Fruit fly (Drosophila melanogaster): ENCODE results near the gene stg.

stg gene

dm6 chr3R:29214982-29215533 is 40.5 kb downstream of the stg start:
- no peak for TF ChIP-seq tj (GFP tag; optimal IDR thresholded peaks at IDR 0.05)
- TF ChIP-seq CG33017 (tag; optimal IDR thresholded peaks at IDR 0.05), result peak; percentile 50
- no peak for TF ChIP-seq cnc (optimal IDR thresholded peaks at IDR 0.05)
- TF ChIP-seq pad (GFP tag; optimal IDR thresholded peaks at IDR 0.05), result peak; percentile 94
- peak; percentile 10 for TF ChIP-seq CG7101 (tag; optimal IDR thresholded peaks at IDR 0.05)
- TF ChIP-seq kay (GFP tag; ENCODE audit: borderline replicate concordance), result peak; percentile 97
- no peak for TF ChIP-seq toe (GFP tag; optimal IDR thresholded peaks at IDR 0.05)
- TF ChIP-seq CG14711 (tag; optimal IDR thresholded peaks at IDR 0.05), result peak; percentile 43
- no peak for TF ChIP-seq CG1620 (GFP tag; optimal IDR thresholded peaks at IDR 0.05)
- no peak for TF ChIP-seq Crg-1 (GFP tag; optimal IDR thresholded peaks at IDR 0.05)
- TF ChIP-seq Mnt (GFP tag; optimal IDR thresholded peaks at IDR 0.05), result peak; percentile 38
- peak; percentile 2 for TF ChIP-seq bab1 (GFP tag; optimal IDR thresholded peaks at IDR 0.05)
- no peak for TF ChIP-seq Hr96 (GFP tag; optimal IDR thresholded peaks at IDR 0.05)
- peak; percentile 72 for TF ChIP-seq ovo (GFP tag; optimal IDR thresholded peaks at IDR 0.05)
- TF ChIP-seq CG5204 (GFP tag; optimal IDR thresholded peaks at IDR 0.05), result no peak
- TF ChIP-seq Clk (GFP tag; optimal IDR thresholded peaks at IDR 0.05), result no peak
- TF ChIP-seq CG7045 (GFP tag; optimal IDR thresholded peaks at IDR 0.05), result peak; percentile 27
- peak; percentile 72 for TF ChIP-seq cic (GFP tag; optimal IDR thresholded peaks at IDR 0.05)
- no peak for TF ChIP-seq CG11617 (GFP tag; optimal IDR thresholded peaks at IDR 0.05)
- peak; percentile 31 for TF ChIP-seq CG12768 (GFP tag; optimal IDR thresholded peaks at IDR 0.05)

- peak; percentile 100 for TF ChIP-seq CG14711 (tag; optimal IDR thresholded peaks at IDR 0.05)
- TF ChIP-seq bab1 (GFP tag; optimal IDR thresholded peaks at IDR 0.05), result peak; percentile 100
- TF ChIP-seq CG11617 (GFP tag; optimal IDR thresholded peaks at IDR 0.05), result peak; percentile 99
- TF ChIP-seq CG7101 (tag; optimal IDR thresholded peaks at IDR 0.05), result peak; percentile 100
- TF ChIP-seq toe (GFP tag; optimal IDR thresholded peaks at IDR 0.05), result peak; percentile 99
- no peak for TF ChIP-seq cnc (optimal IDR thresholded peaks at IDR 0.05)
- TF ChIP-seq pad (GFP tag; optimal IDR thresholded peaks at IDR 0.05), result peak; percentile 95
- peak; percentile 99 for TF ChIP-seq Crg-1 (GFP tag; optimal IDR thresholded peaks at IDR 0.05)
- TF ChIP-seq CG12768 (GFP tag; optimal IDR thresholded peaks at IDR 0.05), result peak; percentile 100
- TF ChIP-seq Hr96 (GFP tag; optimal IDR thresholded peaks at IDR 0.05), result peak; percentile 99
- TF ChIP-seq Clk (GFP tag; optimal IDR thresholded peaks at IDR 0.05), result peak; percentile 99
- TF ChIP-seq tj (GFP tag; optimal IDR thresholded peaks at IDR 0.05), result peak; percentile 99
- TF ChIP-seq cic (GFP tag; optimal IDR thresholded peaks at IDR 0.05), result peak; percentile 97
- peak; percentile 99 for TF ChIP-seq CG33017 (tag; optimal IDR thresholded peaks at IDR 0.05)
- peak; percentile 100 for TF ChIP-seq CG1620 (GFP tag; optimal IDR thresholded peaks at IDR 0.05)
- TF ChIP-seq CG7045 (GFP tag; optimal IDR thresholded peaks at IDR 0.05), result peak; percentile 100
- peak; percentile 100 for TF ChIP-seq CG5204 (GFP tag; optimal IDR thresholded peaks at IDR 0.05)
- peak; percentile 99 for TF ChIP-seq kay (GFP tag; ENCODE audit: borderline replicate concordance)
- TF ChIP-seq ovo (GFP tag; optimal IDR thresholded peaks at IDR 0.05), result peak; percentile 99
- TF ChIP-seq Mnt (GFP tag; optimal IDR thresholded peaks at IDR 0.05), result peak; percentile 99
Observed at dm6 chr3R:29214262-29214661, 41.3 kb downstream of the stg start.

dm6 chr3R:29213416-29213815 is 42.2 kb downstream of the stg start:
- TF ChIP-seq kay (GFP tag; ENCODE audit: borderline replicate concordance) (peak; percentile 65), CG7101 (tag; optimal IDR thresholded peaks at IDR 0.05) (no peak)

dm6 chr3R:29212534-29212933 is 43.1 kb downstream of the stg start:
- TF ChIP-seq Clk (GFP tag; optimal IDR thresholded peaks at IDR 0.05) (no peak), CG5204 (GFP tag; optimal IDR thresholded peaks at IDR 0.05) (no peak), bab1 (GFP tag; optimal IDR thresholded peaks at IDR 0.05) (no peak), cnc (optimal IDR thresholded peaks at IDR 0.05) (no peak), toe (GFP tag; optimal IDR thresholded peaks at IDR 0.05) (no peak)

DNA sequence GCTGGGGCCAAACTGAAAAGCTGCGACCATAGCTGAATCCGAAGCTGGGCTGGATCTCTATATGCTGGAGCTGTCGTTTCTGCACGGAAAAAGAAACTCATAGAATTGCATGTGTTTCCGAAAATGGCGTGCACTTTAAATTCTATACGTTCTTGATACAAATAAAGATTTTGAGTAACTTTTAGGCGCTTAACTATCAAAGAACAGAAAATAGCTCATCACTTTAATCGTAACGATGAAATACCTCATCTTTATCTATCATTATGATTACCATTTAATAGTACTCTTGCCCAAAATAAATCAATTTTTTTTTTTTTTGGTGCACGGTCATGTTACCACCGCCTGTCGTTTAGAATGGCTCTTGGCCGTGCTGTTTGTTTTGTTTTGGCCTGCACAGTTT is 43.9 kb downstream of the stg start:
- TF ChIP-seq cnc (optimal IDR thresholded peaks at IDR 0.05) (no peak), Mnt (GFP tag; optimal IDR thresholded peaks at IDR 0.05) (no peak), toe (GFP tag; optimal IDR thresholded peaks at IDR 0.05) (no peak), CG7101 (tag; optimal IDR thresholded peaks at IDR 0.05) (no peak), CG11617 (GFP tag; optimal IDR thresholded peaks at IDR 0.05) (no peak), pad (GFP tag; optimal IDR thresholded peaks at IDR 0.05) (no peak), Hr96 (GFP tag; optimal IDR thresholded peaks at IDR 0.05) (no peak), CG5204 (GFP tag; optimal IDR thresholded peaks at IDR 0.05) (no peak)

- TF ChIP-seq Hr96 (GFP tag; optimal IDR thresholded peaks at IDR 0.05) (no peak), Crg-1 (GFP tag; optimal IDR thresholded peaks at IDR 0.05) (no peak), CG12768 (GFP tag; optimal IDR thresholded peaks at IDR 0.05) (no peak), bab1 (GFP tag; optimal IDR thresholded peaks at IDR 0.05) (no peak), pad (GFP tag; optimal IDR thresholded peaks at IDR 0.05) (no peak), CG33017 (tag; optimal IDR thresholded peaks at IDR 0.05) (no peak), cic (GFP tag; optimal IDR thresholded peaks at IDR 0.05) (no peak), Clk (GFP tag; optimal IDR thresholded peaks at IDR 0.05) (no peak), Mnt (GFP tag; optimal IDR thresholded peaks at IDR 0.05) (no peak), CG5204 (GFP tag; optimal IDR thresholded peaks at IDR 0.05) (no peak), tj (GFP tag; optimal IDR thresholded peaks at IDR 0.05) (no peak)
Observed at dm6 chr3R:29210542-29211393, 44.8 kb downstream of the stg start.

Measured in whole organism, adult.